Worm (Caenorhabditis elegans) whole organism, L2 larva: Measurements from ENCODE around the gene spp-13.

Experiments used
- ZK546.5 ChIP-seq: sonication (generic microtip); optimal IDR thresholded peaks from 2 replicates; lab custom pipeline; 2017; ENCODE audit warnings: missing biosample characterization, missing genetic modification characterization
- blmp-1 ChIP-seq: sonication (generic microtip); optimal IDR thresholded peaks from 2 replicates; lab custom pipeline; 2017; ENCODE audit warnings: missing genetic modification characterization, mild to moderate bottlenecking, missing compliant biosample characterization, antibody characterized with exemption, moderate library complexity; ENCODE audit not compliant: insufficient read depth
- lin-13 ChIP-seq: fragments of 150-350 bp; optimal IDR thresholded peaks from 2 replicates; lab custom pipeline; 2014; ENCODE audit warnings: missing biosample characterization, missing genetic modification reagents, missing genetic modification characterization
- lin-39 ChIP-seq: fragments of 150-350 bp; optimal IDR thresholded peaks from 2 replicates; lab custom pipeline; 2014; ENCODE audit warnings: missing biosample characterization, missing genetic modification reagents, missing genetic modification characterization
- mbf-1 ChIP-seq: sonication (generic microtip); optimal IDR thresholded peaks from 2 replicates; lab custom pipeline; 2017; ENCODE audit warnings: missing biosample characterization, missing genetic modification characterization
- nhr-237 ChIP-seq: fragments of 150-350 bp; optimal IDR thresholded peaks from 2 replicates; lab custom pipeline; 2014; ENCODE audit warnings: missing biosample characterization, missing genetic modification characterization
- sem-4 ChIP-seq: fragments of 150-350 bp; optimal IDR thresholded peaks from 2 replicates; lab custom pipeline; 2014; ENCODE audit warnings: missing biosample characterization, missing genetic modification reagents, missing genetic modification characterization
- ztf-11 ChIP-seq: sonication (generic microtip); optimal IDR thresholded peaks from 2 replicates; lab custom pipeline; 2017; ENCODE audit warnings: missing biosample characterization, missing genetic modification characterization

DNA sequence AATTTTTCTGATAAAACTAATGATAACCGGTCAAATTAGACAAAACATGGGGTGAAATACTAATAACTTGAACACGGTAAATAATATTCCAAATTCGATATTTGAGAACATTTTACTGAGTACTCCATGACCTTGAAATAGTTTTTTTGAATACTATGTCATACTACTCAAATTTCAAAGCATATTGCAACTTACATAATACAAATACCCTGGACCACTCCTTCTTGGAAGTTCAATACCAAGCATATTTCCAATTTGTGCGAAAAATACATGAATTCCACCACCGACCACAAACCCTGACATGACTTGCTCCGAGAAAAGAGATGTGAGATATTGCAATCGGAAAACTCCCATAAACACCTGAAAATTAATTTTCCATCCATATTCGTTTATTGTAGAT, 11.5 kb downstream of the spp-13 start:
- TF ChIP-seq mbf-1 (tag; lab: Kevin White, UChicago), result no peak
- TF ChIP-seq lin-13 (GFP tag; lab: Kevin White, UChicago), result no peak
- TF ChIP-seq ZK546.5, result no peak
- no peak for TF ChIP-seq ztf-11 (tag; lab: Kevin White, UChicago)
- TF ChIP-seq nhr-237 (tag; lab: Kevin White, UChicago), result no peak
- TF ChIP-seq sem-4 (tag; lab: Kevin White, UChicago), result no peak
- TF ChIP-seq lin-39 (tag; lab: Kevin White, UChicago), result no peak
- TF ChIP-seq blmp-1 (tag; lab: Kevin White, UChicago), result no peak
